Worm (Caenorhabditis elegans): ENCODE measurements around the gene C29F7.1.

DNA sequence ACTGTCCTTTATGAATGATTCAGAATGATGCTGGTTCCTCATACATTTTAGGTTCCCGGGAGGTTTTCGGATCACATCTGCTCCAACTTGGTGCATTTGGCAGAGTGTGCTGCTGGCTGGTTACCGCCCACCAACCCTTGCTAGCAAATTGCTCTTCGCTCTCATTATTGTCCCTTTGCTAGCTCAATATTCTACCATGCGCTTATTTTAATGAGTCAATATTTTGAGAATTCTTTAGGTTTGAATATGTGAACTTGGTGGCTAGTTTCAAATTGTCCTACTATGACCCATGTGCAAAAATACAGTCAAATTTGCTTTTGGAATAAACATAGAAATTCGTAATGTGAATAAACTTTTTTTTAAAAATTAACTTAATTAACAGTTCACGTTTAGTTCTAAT, 25.4 kb downstream of the C29F7.1 start:
- TF ChIP-seq him-1 (tag; optimal IDR thresholded peaks at IDR 0.05) (no peak), W03F9.2 (tag; optimal IDR thresholded peaks at IDR 0.05) (no peak), dao-5 (tag; optimal IDR thresholded peaks at IDR 0.05) (no peak)

Measured in whole organism, L4/young adult.